Fruit fly (Drosophila melanogaster) whole organism: ENCODE data around the gene Cdc7.
A peak's percentile ranks its signal among the peaks of the same experiment; 100 is the strongest.

ENCODE experiments used
- CG8478 ChIP-seq: fragments of >200 bp; optimal IDR thresholded peaks from 2 replicates; lab custom pipeline; 2018; ENCODE audit warnings: inconsistent platforms
- Dll ChIP-seq: fragments of >200 bp; optimal IDR thresholded peaks from 2 replicates; lab custom pipeline; 2017
- EcR ChIP-seq, 2 experiments: fragments of >200 bp; optimal IDR thresholded peaks; 2 replicates each; lab custom pipeline; 2017; ENCODE audit warnings: missing biosample characterization in 2 of 2, missing genetic modification characterization in 2 of 2, missing genetic modification reagents in 2 of 2
- pan ChIP-seq: fragments of >200 bp; optimal IDR thresholded peaks from 2 replicates; lab custom pipeline; 2017
- psq ChIP-seq: fragments of >200 bp; optimal IDR thresholded peaks from 2 replicates; lab custom pipeline; 2017
- usp ChIP-seq: fragments of >200 bp; optimal IDR thresholded peaks from 2 replicates; lab custom pipeline; 2017; ENCODE audit warnings: missing biosample characterization, missing genetic modification characterization, mixed read lengths

Cdc7 gene

dm6 chrX:6654198-6654831 lies at the start of gene Cdc7, which contains the start of gene CG3226:
Gene Cdc7, plus strand, starts transcription at chrX:6654541.
Gene CG3226, minus strand, starts transcription at chrX:6654248.
- TF ChIP-seq Dll (lab: Kevin White, UChicago) (no peak), EcR (GFP tag; optimal IDR thresholded peaks at IDR 0.05; lab: Kevin White, UChicago) (no peak), psq (lab: Kevin White, UChicago) (no peak), CG8478 (lab: Kevin White, UChicago) (no peak), usp (no peak), pan (lab: Kevin White, UChicago) (no peak)

- TF ChIP-seq psq (lab: Kevin White, UChicago) (no peak), usp (no peak)
Measured at dm6 chrX:6604706-6605105, 49.6 kb upstream of the Cdc7 start.

dm6 chrX:6611831-6612230 lies 42.5 kb upstream of the Cdc7 start:
- TF ChIP-seq usp, result no peak
- TF ChIP-seq psq (lab: Kevin White, UChicago), result no peak
- TF ChIP-seq Dll (lab: Kevin White, UChicago), result no peak
- TF ChIP-seq CG8478 (lab: Kevin White, UChicago), result no peak
- no peak for TF ChIP-seq EcR (GFP tag; optimal IDR thresholded peaks at IDR 0.05; lab: Kevin White, UChicago)
- no peak for TF ChIP-seq pan (lab: Kevin White, UChicago)

dm6 chrX:6612509-6612908 lies 41.8 kb upstream of the Cdc7 start:
- TF ChIP-seq usp (no peak), EcR (GFP tag; optimal IDR thresholded peaks at IDR 0.05; lab: Kevin White, UChicago) (no peak), Dll (lab: Kevin White, UChicago) (no peak), pan (lab: Kevin White, UChicago) (no peak), CG8478 (lab: Kevin White, UChicago) (no peak), psq (lab: Kevin White, UChicago) (no peak)

- TF ChIP-seq Dll (lab: Kevin White, UChicago) (no peak), usp (no peak), pan (lab: Kevin White, UChicago) (no peak), psq (lab: Kevin White, UChicago) (no peak), EcR (GFP tag; optimal IDR thresholded peaks at IDR 0.05; lab: Kevin White, UChicago) (no peak), CG8478 (lab: Kevin White, UChicago) (no peak)
Measured at dm6 chrX:6613581-6613980, 40.8 kb upstream of the Cdc7 start.

dm6 chrX:6614266-6614665 lies 40.1 kb upstream of the Cdc7 start:
- TF ChIP-seq CG8478 (lab: Kevin White, UChicago) (no peak), Dll (lab: Kevin White, UChicago) (no peak), pan (lab: Kevin White, UChicago) (no peak), psq (lab: Kevin White, UChicago) (no peak), EcR (GFP tag; optimal IDR thresholded peaks at IDR 0.05; lab: Kevin White, UChicago) (no peak), usp (no peak)

- no peak for TF ChIP-seq pan (lab: Kevin White, UChicago)
- TF ChIP-seq psq (lab: Kevin White, UChicago), result no peak
- no peak for TF ChIP-seq CG8478 (lab: Kevin White, UChicago)
- TF ChIP-seq Dll (lab: Kevin White, UChicago), result no peak
- no peak for TF ChIP-seq EcR (GFP tag; optimal IDR thresholded peaks at IDR 0.05; lab: Kevin White, UChicago)
- no peak for TF ChIP-seq usp
Measured at dm6 chrX:6615476-6615875, 38.9 kb upstream of the Cdc7 start.

dm6 chrX:6616771-6617170 lies 37.6 kb upstream of the Cdc7 start:
- TF ChIP-seq psq (lab: Kevin White, UChicago) (no peak), EcR (GFP tag; optimal IDR thresholded peaks at IDR 0.05; lab: Kevin White, UChicago) (no peak), pan (lab: Kevin White, UChicago) (no peak), usp (no peak), Dll (lab: Kevin White, UChicago) (no peak), CG8478 (lab: Kevin White, UChicago) (no peak)

dm6 chrX:6617372-6617771 lies 37.0 kb upstream of the Cdc7 start:
- TF ChIP-seq psq (lab: Kevin White, UChicago), result no peak
- no peak for TF ChIP-seq EcR (GFP tag; optimal IDR thresholded peaks at IDR 0.05; lab: Kevin White, UChicago)
- no peak for TF ChIP-seq CG8478 (lab: Kevin White, UChicago)
- no peak for TF ChIP-seq usp
- TF ChIP-seq Dll (lab: Kevin White, UChicago), result no peak
- no peak for TF ChIP-seq pan (lab: Kevin White, UChicago)

dm6 chrX:6621566-6622006 lies 32.8 kb upstream of the Cdc7 start:
- TF ChIP-seq pan (lab: Kevin White, UChicago) (no peak), usp (no peak), psq (lab: Kevin White, UChicago) (no peak), EcR (GFP tag; optimal IDR thresholded peaks at IDR 0.05; lab: Kevin White, UChicago) (peak in 1 of 2 experiments; percentile 1), Dll (lab: Kevin White, UChicago) (no peak), CG8478 (lab: Kevin White, UChicago) (no peak)

- no peak for TF ChIP-seq Dll (lab: Kevin White, UChicago)
- TF ChIP-seq psq (lab: Kevin White, UChicago), result no peak
- peak in 1 of 2 experiments; percentile 22 for TF ChIP-seq EcR (GFP tag; optimal IDR thresholded peaks at IDR 0.05; lab: Kevin White, UChicago)
Measured at dm6 chrX:6624006-6624745, 30.2 kb upstream of the Cdc7 start.
